Worm (Caenorhabditis elegans): ENCODE measurements around the gene srv-13.

DNA sequence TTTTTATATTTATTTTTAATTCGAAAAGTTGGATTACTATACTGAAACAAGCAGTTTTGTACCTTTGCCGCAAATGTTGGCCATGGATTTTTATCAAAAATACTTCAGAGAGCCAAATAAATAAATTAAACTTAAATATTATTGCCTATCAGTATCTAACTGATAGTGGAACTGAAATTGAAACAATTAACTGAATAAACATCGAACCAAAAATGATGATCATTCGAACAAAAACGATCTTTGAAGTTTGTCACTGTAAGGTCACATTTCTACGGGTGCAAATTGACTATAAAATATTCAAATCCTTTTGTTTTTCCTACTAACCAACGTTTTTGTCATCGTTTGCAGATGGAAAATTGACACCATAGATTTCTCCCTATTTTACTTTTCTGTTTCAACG, 38.0 kb downstream of the srv-13 start:
- TF ChIP-seq snpc-4 (GFP tag; optimal IDR thresholded peaks at IDR 0.05) (no peak), snpc-4 (tag; optimal IDR thresholded peaks at IDR 0.05) (no peak), egrh-3 (GFP tag; IDR thresholded peaks at IDR 0.05) (no peak), hlh-12 (tag; optimal IDR thresholded peaks at IDR 0.05) (no peak), somi-1 (GFP tag; optimal IDR thresholded peaks at IDR 0.05) (no peak), ZK185.1 (tag; optimal IDR thresholded peaks at IDR 0.05; ENCODE audit: poor library complexity, severe bottlenecking) (no peak), ceh-27 (GFP tag; optimal IDR thresholded peaks at IDR 0.05) (no peak)

All from whole organism, young adult.